Worm (Caenorhabditis elegans) whole organism, L4/young adult: ENCODE results near the gene F54D5.5.
A peak's percentile ranks its signal among the peaks of the same experiment; 100 is the strongest.
"Not testable (repeated sequence)": the region's sequence is repeated elsewhere in the genome, so short reads cannot be mapped to it uniquely, and the experiment has no call there.

Experiments
- W03F9.2 ChIP-seq: fragments of 150-350 bp; optimal IDR thresholded peaks from 2 replicates; lab custom pipeline; 2014; ENCODE audit warnings: missing biosample characterization, missing genetic modification characterization
- dao-5 ChIP-seq: sonication (generic microtip); optimal IDR thresholded peaks from 2 replicates; lab custom pipeline; 2016; ENCODE audit warnings: missing genotype, missing genetic modification characterization, moderate library complexity, missing compliant biosample characterization
- him-1 ChIP-seq: sonication (generic microtip); optimal IDR thresholded peaks from 2 replicates; lab custom pipeline; 2016; ENCODE audit warnings: missing genotype, missing genetic modification reagents, missing genetic modification characterization, missing compliant biosample characterization

F54D5.5 gene

ce11 chrII:11551981-11552380 is 14.8 kb downstream of the F54D5.5 start, which contains the start of gene dhgd-1:
TSS of gene dhgd-1 (minus strand) at chrII:11552081.
- not testable (repeated sequence) for TF ChIP-seq W03F9.2 (tag; lab: Kevin White, UChicago); him-1 (tag; lab: Kevin White, UChicago); dao-5

ce11 chrII:11547254-11547687 is 19.5 kb downstream of the F54D5.5 start, which contains the start of gene F54D5.7:
TSS of gene F54D5.7 (plus strand) at chrII:11547517.
- TF ChIP-seq W03F9.2 (tag; lab: Kevin White, UChicago), result peak; percentile 30
- no peak for TF ChIP-seq dao-5

- no peak for TF ChIP-seq dao-5
- TF ChIP-seq him-1 (tag; lab: Kevin White, UChicago), result no peak
These were observed 20.9 kb downstream of the F54D5.5 start for ce11 chrII:11545952-11546325.

ce11 chrII:11545299-11545951 is 21.4 kb downstream of the F54D5.5 start, which contains the start of gene dnj-13:
TSS of gene dnj-13 (plus strand) at chrII:11545701.
- TF ChIP-seq dao-5 (peak; percentile 36), him-1 (tag; lab: Kevin White, UChicago) (peak; percentile 73), W03F9.2 (tag; lab: Kevin White, UChicago) (peak; percentile 83)

- TF ChIP-seq him-1 (tag; lab: Kevin White, UChicago) (no peak), dao-5 (no peak), W03F9.2 (tag; lab: Kevin White, UChicago) (no peak)
These were observed 22.1 kb downstream of the F54D5.5 start, which contains the start of gene F54D5.9 for ce11 chrII:11544714-11545113. TSS of gene F54D5.9 (minus strand) at chrII:11544828.

- TF ChIP-seq W03F9.2 (tag; lab: Kevin White, UChicago) (no peak), dao-5 (no peak), him-1 (tag; lab: Kevin White, UChicago) (no peak)
These were observed 23.9 kb downstream of the F54D5.5 start for ce11 chrII:11542958-11543357.

- TF ChIP-seq him-1 (tag; lab: Kevin White, UChicago), result no peak
- TF ChIP-seq dao-5, result no peak
- TF ChIP-seq W03F9.2 (tag; lab: Kevin White, UChicago), result no peak
These were observed 24.4 kb downstream of the F54D5.5 start, which contains the start of gene gtf-2E2 for ce11 chrII:11542385-11542784. TSS of gene gtf-2E2 (minus strand) at chrII:11542495.

ce11 chrII:11538741-11539140 is 28.1 kb downstream of the F54D5.5 start, which contains the start of gene Y62F5A.9:
TSS of gene Y62F5A.9 (minus strand) at chrII:11538841.
- no peak for TF ChIP-seq dao-5
- TF ChIP-seq W03F9.2 (tag; lab: Kevin White, UChicago), result no peak
- TF ChIP-seq him-1 (tag; lab: Kevin White, UChicago), result no peak

ce11 chrII:11537606-11538016 is 29.2 kb downstream of the F54D5.5 start:
- TF ChIP-seq him-1 (tag; lab: Kevin White, UChicago) (no peak), W03F9.2 (tag; lab: Kevin White, UChicago) (no peak), dao-5 (no peak)

- no peak for TF ChIP-seq dao-5
- TF ChIP-seq him-1 (tag; lab: Kevin White, UChicago), result no peak
- TF ChIP-seq W03F9.2 (tag; lab: Kevin White, UChicago), result no peak
These were observed 29.7 kb downstream of the F54D5.5 start for ce11 chrII:11537115-11537514.

- no peak for TF ChIP-seq W03F9.2 (tag; lab: Kevin White, UChicago)
- TF ChIP-seq him-1 (tag; lab: Kevin White, UChicago), result no peak
- no peak for TF ChIP-seq dao-5
These were observed 30.3 kb downstream of the F54D5.5 start for ce11 chrII:11536505-11536904.

ce11 chrII:11535924-11536323 is 30.9 kb downstream of the F54D5.5 start:
- TF ChIP-seq him-1 (tag; lab: Kevin White, UChicago) (no peak), dao-5 (no peak), W03F9.2 (tag; lab: Kevin White, UChicago) (no peak)

ce11 chrII:11535429-11535828 is 31.4 kb downstream of the F54D5.5 start:
- TF ChIP-seq W03F9.2 (tag; lab: Kevin White, UChicago) (no peak), him-1 (tag; lab: Kevin White, UChicago) (no peak), dao-5 (no peak)

ce11 chrII:11534429-11535099 is 32.3 kb downstream of the F54D5.5 start, which contains the start of gene Y62F5A.12:
TSS of gene Y62F5A.12 (minus strand) at chrII:11534479.
- TF ChIP-seq him-1 (tag; lab: Kevin White, UChicago) (peak; percentile 62), W03F9.2 (tag; lab: Kevin White, UChicago) (peak; percentile 57)
